Fruit fly (Drosophila melanogaster): Measurements from ENCODE around the gene tara.
A peak's percentile ranks its signal among the peaks of the same experiment; 100 is the strongest.

tara gene

DNA sequence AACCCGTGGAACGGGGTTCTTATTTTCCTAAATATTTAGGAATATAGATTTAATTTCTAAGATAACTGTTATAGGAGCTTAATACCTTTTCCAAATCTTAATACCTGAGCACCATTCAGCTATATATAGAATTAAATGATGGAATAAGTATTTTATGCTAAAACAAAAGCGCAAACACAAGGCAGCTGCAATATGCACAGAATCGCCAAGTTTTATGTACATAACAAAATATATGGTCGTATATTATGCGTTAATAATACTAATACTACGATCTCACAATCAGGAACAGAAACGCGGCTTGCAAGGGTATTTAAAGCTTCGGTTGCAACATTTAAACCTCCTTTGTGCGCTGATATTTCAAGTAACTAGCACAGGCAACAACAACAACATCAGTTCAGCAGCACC, 9.3 kb downstream of the tara start (continued):
- TF ChIP-seq bbx (GFP tag; IDR thresholded peaks at IDR 0.05; ENCODE audit: partially characterized antibody): no peak
- peak; percentile 10 for TF ChIP-seq Bdp1 (GFP tag; optimal IDR thresholded peaks at IDR 0.05)
- TF ChIP-seq CG1792 (GFP tag; optimal IDR thresholded peaks at IDR 0.05): no peak
- no peak for TF ChIP-seq HLHmδ (GFP tag; optimal IDR thresholded peaks at IDR 0.05)
- TF ChIP-seq eyg (GFP tag; optimal IDR thresholded peaks at IDR 0.05): no peak
- no peak for TF ChIP-seq crp (GFP tag; optimal IDR thresholded peaks at IDR 0.05)
- no peak for TF ChIP-seq Oaz (GFP tag; IDR thresholded peaks at IDR 0.05)
- no peak for TF ChIP-seq dimm (GFP tag; IDR thresholded peaks at IDR 0.05)
- no peak for TF ChIP-seq Sry-β (GFP tag; optimal IDR thresholded peaks at IDR 0.05)
- peak; percentile 63 for TF ChIP-seq CG2712 (tag; optimal IDR thresholded peaks at IDR 0.05)
- no peak for TF ChIP-seq CG6254 (GFP tag; optimal IDR thresholded peaks at IDR 0.05)
- TF ChIP-seq kah (GFP tag; optimal IDR thresholded peaks at IDR 0.05): no peak
- no peak for TF ChIP-seq CG4282 (GFP tag; optimal IDR thresholded peaks at IDR 0.05)
- no peak for TF ChIP-seq row (GFP tag; IDR thresholded peaks at IDR 0.05)
- no peak for TF ChIP-seq stc (GFP tag; IDR thresholded peaks at IDR 0.05)
- TF ChIP-seq CG4820 (GFP tag; optimal IDR thresholded peaks at IDR 0.05): no peak
- peak; percentile 19 for TF ChIP-seq HHEX (GFP tag; optimal IDR thresholded peaks at IDR 0.05)
- TF ChIP-seq CG7839 (tag; optimal IDR thresholded peaks at IDR 0.05): peak; percentile 69
- TF ChIP-seq ewg (GFP tag; optimal IDR thresholded peaks at IDR 0.05): peak; percentile 30
- no peak for TF ChIP-seq CG34376 (GFP tag; optimal IDR thresholded peaks at IDR 0.05)
- peak; percentile 2 for TF ChIP-seq slp2 (GFP tag; optimal IDR thresholded peaks at IDR 0.05)
- TF ChIP-seq fd96Cb (tag; optimal IDR thresholded peaks at IDR 0.05): peak; percentile 53
- TF ChIP-seq Atf3 (GFP tag; optimal IDR thresholded peaks at IDR 0.05): no peak
- TF ChIP-seq CG17359 (tag; optimal IDR thresholded peaks at IDR 0.05): peak; percentile 50
- TF ChIP-seq sna (GFP tag; IDR thresholded peaks at IDR 0.05; ENCODE audit: partially characterized antibody): no peak
- TF ChIP-seq Hr51 (GFP tag; optimal IDR thresholded peaks at IDR 0.05): peak in 1 of 2 experiments; percentile 55
- no peak for TF ChIP-seq ham (GFP tag; IDR thresholded peaks at IDR 0.05)
- TF ChIP-seq CG11504 (tag; optimal IDR thresholded peaks at IDR 0.05): peak; percentile 69
- no peak for TF ChIP-seq CG17385 (GFP tag; optimal IDR thresholded peaks at IDR 0.05)
- no peak for TF ChIP-seq ab (GFP tag; optimal IDR thresholded peaks at IDR 0.05)
- TF ChIP-seq CG12391 (tag; optimal IDR thresholded peaks at IDR 0.05): peak; percentile 40
- no peak for TF ChIP-seq CG9817 (tag; optimal IDR thresholded peaks at IDR 0.05)
- no peak for TF ChIP-seq CG3995 (GFP tag; optimal IDR thresholded peaks at IDR 0.05)
- no peak for TF ChIP-seq br (optimal IDR thresholded peaks at IDR 0.05)
- TF ChIP-seq az2 (GFP tag; optimal IDR thresholded peaks at IDR 0.05): peak; percentile 37
- no peak for TF ChIP-seq Atf6 (GFP tag; IDR thresholded peaks at IDR 0.05)
- no peak for TF ChIP-seq Mrtf (GFP tag; IDR thresholded peaks at IDR 0.05)
- peak; percentile 97 for TF ChIP-seq D19A (tag; optimal IDR thresholded peaks at IDR 0.05)
- TF ChIP-seq crc (GFP tag; optimal IDR thresholded peaks at IDR 0.05): no peak
- TF ChIP-seq gt (GFP tag; IDR thresholded peaks at IDR 0.05): no peak
- TF ChIP-seq bcd (GFP tag; optimal IDR thresholded peaks at IDR 0.05): peak; percentile 26
- TF ChIP-seq CG3281 (GFP tag; optimal IDR thresholded peaks at IDR 0.05): peak; percentile 52
- TF ChIP-seq CG9215 (GFP tag; IDR thresholded peaks at IDR 0.05): no peak
- TF ChIP-seq abd-A (tag; optimal IDR thresholded peaks at IDR 0.05): no peak
- no peak for TF ChIP-seq CG10209 (GFP tag; optimal IDR thresholded peaks at IDR 0.05)
- no peak for TF ChIP-seq CG6813 (GFP tag; optimal IDR thresholded peaks at IDR 0.05)
- TF ChIP-seq CG7556 (GFP tag; optimal IDR thresholded peaks at IDR 0.05): peak; percentile 79
- TF ChIP-seq Oli (tag; optimal IDR thresholded peaks at IDR 0.05): peak; percentile 66
- TF ChIP-seq CG15601 (tag; optimal IDR thresholded peaks at IDR 0.05): peak; percentile 23
- TF ChIP-seq Hmx (GFP tag; optimal IDR thresholded peaks at IDR 0.05): peak; percentile 30
- TF ChIP-seq Meics (GFP tag; optimal IDR thresholded peaks at IDR 0.05): peak; percentile 44
